Fruit fly (Drosophila melanogaster) whole organism, embryonic: ENCODE results near the gene AP-2alpha.

Source experiments
- HLH3B ChIP-seq: fragments of 200-800 bp; sonication (Bioruptor generic); IDR thresholded peaks from 2 replicates; pipeline ENCODE4 v1.3.6; 2022; ENCODE audit warnings: missing biosample characterization, missing genetic modification characterization
- al ChIP-seq: fragments of 200-800 bp; sonication (Bioruptor generic); IDR thresholded peaks from 2 replicates; pipeline ENCODE4 v1.3.6; 2022; ENCODE audit warnings: missing biosample characterization, missing genetic modification characterization
- chif ChIP-seq, 2 experiments: fragments of 200-800 bp; sonication (Bioruptor generic); optimal IDR thresholded peaks; 3 replicates each; lab custom pipeline; 2016; ENCODE audit warnings: missing biosample characterization in 2 of 2, missing genetic modification characterization in 2 of 2

DNA sequence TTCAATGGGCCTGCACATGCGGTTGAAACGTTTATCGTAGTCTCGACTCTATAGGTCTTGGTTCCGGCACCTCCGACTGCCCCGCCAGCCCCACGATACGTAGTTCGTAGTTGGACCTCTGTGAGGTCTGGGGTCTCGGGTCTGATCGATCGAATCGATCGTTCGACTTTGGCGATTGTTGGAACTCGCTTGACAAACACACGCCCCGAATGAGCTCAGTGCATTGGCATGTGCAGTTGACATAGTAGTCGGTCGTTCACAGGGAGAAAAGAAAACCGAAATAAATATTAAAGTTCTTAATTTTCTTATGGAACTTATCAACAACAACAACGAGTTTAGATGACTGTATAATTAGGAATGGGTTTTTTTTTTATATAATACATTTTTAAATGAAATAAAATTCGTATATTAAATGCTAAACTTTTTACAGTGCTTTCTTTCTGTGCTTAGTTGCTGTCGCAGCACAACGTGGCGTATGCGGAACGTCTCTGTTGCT is 20.8 kb upstream of the AP-2alpha start:
- no peak for TF ChIP-seq al
- no peak for TF ChIP-seq chif (GFP tag; optimal IDR thresholded peaks at IDR 0.05; lab: Kevin White, UChicago)
- 0 out of 2 replicates have a peak, but pooled peaks have one; percentile 41 for TF ChIP-seq HLH3B (GFP tag; lab: Robert Waterston, UW)
